Fruit fly (Drosophila melanogaster) whole organism, embryonic: Measurements from ENCODE around the gene Hinfp.

Experiments used
- Ada2b ChIP-seq: fragments of 200-800 bp; sonication (Bioruptor generic); IDR thresholded peaks from 2 replicates; pipeline ENCODE4 v1.3.6; 2022; ENCODE audit warnings: missing biosample characterization, missing genetic modification characterization
- Atf-2 ChIP-seq: fragments of 200-800 bp; sonication (Bioruptor generic); optimal IDR thresholded peaks from 2 replicates; lab custom pipeline; 2016; ENCODE audit warnings: missing biosample characterization, missing genetic modification characterization
- Atf6 ChIP-seq: fragments of 200-800 bp; sonication (Bioruptor generic); IDR thresholded peaks from 2 replicates; pipeline ENCODE4 v1.3.6; 2022; ENCODE audit warnings: missing biosample characterization, missing genetic modification characterization
- B-H2 ChIP-seq: fragments of 200-800 bp; sonication (Bioruptor generic); optimal IDR thresholded peaks from 2 replicates; lab custom pipeline; 2018; ENCODE audit warnings: missing biosample characterization, mild to moderate bottlenecking, missing genetic modification characterization
- Blimp-1 ChIP-seq: fragments of 200-800 bp; sonication (Bioruptor generic); optimal IDR thresholded peaks from 3 replicates; lab custom pipeline; 2018; ENCODE audit warnings: missing biosample characterization, missing genetic modification characterization, mild to moderate bottlenecking, moderate library complexity, missing genetic modification reagents
- CG10321 ChIP-seq: fragments of 200-800 bp; sonication (Bioruptor generic); IDR thresholded peaks from 2 replicates; pipeline ENCODE4 v1.3.6; 2022; ENCODE audit warnings: missing biosample characterization, missing genetic modification characterization
- CG11504 ChIP-seq: fragments of 200-800 bp; sonication (Bioruptor generic); optimal IDR thresholded peaks from 3 replicates; lab custom pipeline; 2019; ENCODE audit warnings: missing biosample characterization, mild to moderate bottlenecking, missing genetic modification characterization, moderate library complexity
- CG13287 ChIP-seq: fragments of 200-800 bp; sonication (Bioruptor generic); IDR thresholded peaks from 2 replicates; pipeline ENCODE4 v1.3.6; 2022; ENCODE audit warnings: missing biosample characterization, missing genetic modification characterization; ENCODE audit not compliant: partially characterized antibody
- CG13894 ChIP-seq: fragments of 200-800 bp; sonication (Bioruptor generic); optimal IDR thresholded peaks from 3 replicates; lab custom pipeline; 2018; ENCODE audit warnings: missing biosample characterization, mild to moderate bottlenecking, missing genetic modification characterization, moderate library complexity
- CG14050 ChIP-seq: fragments of 200-800 bp; sonication (Bioruptor generic); IDR thresholded peaks from 3 replicates; pipeline ENCODE4 v1.3.6; 2022; ENCODE audit warnings: missing biosample characterization, missing genetic modification characterization
- CG14441 ChIP-seq: fragments of 200-800 bp; sonication (Bioruptor generic); IDR thresholded peaks from 2 replicates; pipeline ENCODE4 v1.3.6; 2022; ENCODE audit warnings: missing biosample characterization, missing genetic modification characterization
- CG1602 ChIP-seq: fragments of 200-800 bp; sonication (Bioruptor generic); optimal IDR thresholded peaks from 3 replicates; lab custom pipeline; 2016; ENCODE audit warnings: missing biosample characterization, missing genetic modification characterization
- CG17328 ChIP-seq: fragments of 200-800 bp; sonication (Bioruptor generic); IDR thresholded peaks from 2 replicates; pipeline ENCODE4 v1.3.6; 2022; ENCODE audit warnings: missing biosample characterization, missing genetic modification characterization
- CG1832 ChIP-seq: fragments of 200-800 bp; sonication (Bioruptor generic); optimal IDR thresholded peaks from 2 replicates; lab custom pipeline; 2017; ENCODE audit warnings: missing biosample characterization, mild to moderate bottlenecking, missing genetic modification characterization, inconsistent platforms
- CG18619 ChIP-seq: fragments of 200-800 bp; sonication (Bioruptor generic); optimal IDR thresholded peaks from 3 replicates; lab custom pipeline; 2017; ENCODE audit warnings: missing biosample characterization, mild to moderate bottlenecking, missing genetic modification characterization
- CG18764 ChIP-seq: fragments of 200-800 bp; sonication (Bioruptor generic); optimal IDR thresholded peaks from 3 replicates; lab custom pipeline; 2016; ENCODE audit warnings: missing biosample characterization, missing genetic modification characterization
- CG2116 ChIP-seq: fragments of 200-800 bp; sonication (Bioruptor generic); optimal IDR thresholded peaks from 3 replicates; lab custom pipeline; 2018; ENCODE audit warnings: missing biosample characterization, mild to moderate bottlenecking, missing genetic modification characterization
- CG2202 ChIP-seq: fragments of 200-800 bp; sonication (Bioruptor generic); optimal IDR thresholded peaks from 2 replicates; lab custom pipeline; 2018; ENCODE audit warnings: missing biosample characterization, mild to moderate bottlenecking, missing genetic modification characterization
- CG33557 ChIP-seq: fragments of 200-800 bp; sonication (Bioruptor generic); optimal IDR thresholded peaks from 2 replicates; lab custom pipeline; 2019; ENCODE audit warnings: missing biosample characterization, mild to moderate bottlenecking, missing genetic modification characterization, moderate library complexity
- CG3838 ChIP-seq: fragments of 200-800 bp; sonication (Bioruptor generic); optimal IDR thresholded peaks from 3 replicates; lab custom pipeline; 2016; ENCODE audit warnings: missing biosample characterization, missing genetic modification characterization
- CG3995 ChIP-seq: fragments of 200-800 bp; sonication (Bioruptor generic); optimal IDR thresholded peaks from 3 replicates; lab custom pipeline; 2016; ENCODE audit warnings: missing biosample characterization, missing genetic modification characterization
- CG4820 ChIP-seq: fragments of 200-800 bp; sonication (Bioruptor generic); optimal IDR thresholded peaks from 3 replicates; lab custom pipeline; 2016; ENCODE audit warnings: missing biosample characterization, missing genetic modification characterization
- CG5245 ChIP-seq: fragments of 200-800 bp; sonication (Bioruptor generic); optimal IDR thresholded peaks from 3 replicates; lab custom pipeline; 2016; ENCODE audit warnings: missing biosample characterization, missing genetic modification characterization
- CG6272 ChIP-seq: fragments of 200-800 bp; sonication (Bioruptor generic); IDR thresholded peaks from 2 replicates; pipeline ENCODE4 v1.3.6; 2022; ENCODE audit warnings: missing biosample characterization, missing genetic modification characterization
- CG6854 ChIP-seq: fragments of 200-800 bp; sonication (Bioruptor generic); optimal IDR thresholded peaks from 3 replicates; lab custom pipeline; 2017; ENCODE audit warnings: missing biosample characterization, mild to moderate bottlenecking, missing genetic modification characterization
- CG7839 ChIP-seq: fragments of 200-800 bp; sonication (Bioruptor generic); optimal IDR thresholded peaks from 3 replicates; lab custom pipeline; 2018; ENCODE audit warnings: missing biosample characterization, mild to moderate bottlenecking, missing genetic modification characterization, moderate library complexity
- CG7987 ChIP-seq: fragments of 200-800 bp; sonication (Bioruptor generic); optimal IDR thresholded peaks from 2 replicates; lab custom pipeline; 2018; ENCODE audit warnings: missing biosample characterization, mild to moderate bottlenecking, missing genetic modification characterization, moderate library complexity
- Gug ChIP-seq: fragments of 200-800 bp; sonication (Bioruptor generic); IDR thresholded peaks from 4 replicates; pipeline ENCODE4 v1.3.6; 2022; ENCODE audit warnings: missing biosample characterization, missing genetic modification characterization
- H15 ChIP-seq: fragments of 200-800 bp; sonication (Bioruptor generic); IDR thresholded peaks from 3 replicates; pipeline ENCODE4 v1.3.6; 2022; ENCODE audit warnings: missing biosample characterization, missing genetic modification characterization
- Hr39 ChIP-seq: fragments of >200 bp; optimal IDR thresholded peaks from 2 replicates; lab custom pipeline; 2017
- Med ChIP-seq: fragments of 200-800 bp; sonication (Bioruptor generic); peaks from one replicate; lab custom pipeline; 2016; ENCODE audit warnings: missing biosample characterization, missing genetic modification characterization, mild to moderate bottlenecking, inconsistent platforms, moderate library complexity
- Nf-YA ChIP-seq: fragments of 200-800 bp; sonication (Bioruptor generic); IDR thresholded peaks from 2 replicates; pipeline ENCODE4 v1.3.6; 2022; ENCODE audit warnings: missing biosample characterization, missing genetic modification characterization
- Stat92E ChIP-seq, 3 experiments: fragments of >200 bp in 2 of 3; fragments of 200-800 bp in 1 of 3; sonication (Bioruptor generic) in 1 of 3; optimal IDR thresholded peaks; 2 replicates each; lab custom pipeline; 2017 to 2019; ENCODE audit warnings: missing biosample characterization in 3 of 3, missing genetic modification characterization in 3 of 3, mild to moderate bottlenecking in 1 of 3, moderate library complexity in 1 of 3
- bigmax ChIP-seq: fragments of 200-800 bp; sonication (Bioruptor generic); optimal IDR thresholded peaks from 2 replicates; lab custom pipeline; 2018; ENCODE audit warnings: missing biosample characterization, mild to moderate bottlenecking, missing genetic modification characterization
- crc ChIP-seq: fragments of 200-800 bp; sonication (Bioruptor generic); optimal IDR thresholded peaks from 2 replicates; lab custom pipeline; 2016; ENCODE audit warnings: missing biosample characterization, missing genetic modification characterization
- eyg ChIP-seq: fragments of 200-800 bp; sonication (Bioruptor generic); optimal IDR thresholded peaks from 3 replicates; lab custom pipeline; 2016; ENCODE audit warnings: missing biosample characterization, missing genetic modification characterization
- gcm ChIP-seq: fragments of 200-800 bp; sonication (Bioruptor generic); optimal IDR thresholded peaks from 2 replicates; lab custom pipeline; 2019; ENCODE audit warnings: missing biosample characterization, mild to moderate bottlenecking, missing genetic modification characterization, moderate library complexity
- kah ChIP-seq: fragments of 200-800 bp; sonication (Bioruptor generic); optimal IDR thresholded peaks from 2 replicates; lab custom pipeline; 2018; ENCODE audit warnings: missing biosample characterization, mild to moderate bottlenecking, missing genetic modification characterization
- knrl ChIP-seq: fragments of 200-800 bp; sonication (Bioruptor generic); IDR thresholded peaks from 3 replicates; pipeline ENCODE4 v1.3.6; 2022; ENCODE audit warnings: missing biosample characterization, missing genetic modification characterization; ENCODE audit not compliant: partially characterized antibody
- nau ChIP-seq: fragments of 200-800 bp; sonication (Bioruptor generic); optimal IDR thresholded peaks from 3 replicates; lab custom pipeline; 2017; ENCODE audit warnings: missing biosample characterization, mild to moderate bottlenecking, missing genetic modification characterization, missing genetic modification reagents
- pho ChIP-seq: fragments of 200-800 bp; sonication (Bioruptor generic); optimal IDR thresholded peaks from 2 replicates; lab custom pipeline; 2016; ENCODE audit warnings: missing biosample characterization, missing genetic modification characterization
- pita ChIP-seq: fragments of 200-800 bp; sonication (Bioruptor generic); optimal IDR thresholded peaks from 2 replicates; lab custom pipeline; 2017; ENCODE audit warnings: missing biosample characterization, mild to moderate bottlenecking, missing genetic modification characterization
- pros ChIP-seq: fragments of 200-800 bp; sonication (Bioruptor generic); optimal IDR thresholded peaks from 3 replicates; lab custom pipeline; 2019; ENCODE audit warnings: missing biosample characterization, mild to moderate bottlenecking, missing genetic modification characterization, moderate library complexity
- run ChIP-seq: fragments of 200-800 bp; sonication (Bioruptor generic); optimal IDR thresholded peaks from 3 replicates; lab custom pipeline; 2018; ENCODE audit warnings: missing biosample characterization, mild to moderate bottlenecking, missing genetic modification characterization
- seq ChIP-seq: fragments of 200-800 bp; sonication (Bioruptor generic); IDR thresholded peaks from 2 replicates; pipeline ENCODE4 v1.3.6; 2022; ENCODE audit warnings: missing biosample characterization, missing genetic modification characterization
- slou ChIP-seq: fragments of 200-800 bp; sonication (Bioruptor generic); optimal IDR thresholded peaks from 3 replicates; lab custom pipeline; 2016; ENCODE audit warnings: missing biosample characterization, missing genetic modification characterization
- sr ChIP-seq: fragments of 200-800 bp; sonication (Bioruptor generic); IDR thresholded peaks from 3 replicates; pipeline ENCODE4 v1.3.6; 2022; ENCODE audit warnings: missing biosample characterization, missing genetic modification characterization
- stc ChIP-seq: fragments of 200-800 bp; sonication (Bioruptor generic); IDR thresholded peaks from 2 replicates; pipeline ENCODE4 v1.3.6; 2022; ENCODE audit warnings: missing biosample characterization, missing genetic modification characterization
- tll ChIP-seq, 2 experiments: fragments of 200-800 bp in 1 of 2; fragments of >200 bp in 1 of 2; sonication (Bioruptor generic) in 1 of 2; optimal IDR thresholded peaks; 2 replicates each; lab custom pipeline; 2017 to 2019; ENCODE audit warnings: missing biosample characterization in 2 of 2, missing genetic modification characterization in 2 of 2, mild to moderate bottlenecking in 1 of 2, moderate library complexity in 1 of 2
- wek ChIP-seq: fragments of 200-800 bp; sonication (Bioruptor generic); optimal IDR thresholded peaks from 3 replicates; lab custom pipeline; 2018; ENCODE audit warnings: missing biosample characterization, mild to moderate bottlenecking, missing genetic modification characterization, moderate library complexity
- zen2 ChIP-seq: fragments of 200-800 bp; sonication (Bioruptor generic); IDR thresholded peaks from 3 replicates; pipeline ENCODE4 v1.3.6; 2022; ENCODE audit warnings: missing biosample characterization, missing genetic modification characterization; ENCODE audit not compliant: partially characterized antibody

The Hinfp gene

DNA sequence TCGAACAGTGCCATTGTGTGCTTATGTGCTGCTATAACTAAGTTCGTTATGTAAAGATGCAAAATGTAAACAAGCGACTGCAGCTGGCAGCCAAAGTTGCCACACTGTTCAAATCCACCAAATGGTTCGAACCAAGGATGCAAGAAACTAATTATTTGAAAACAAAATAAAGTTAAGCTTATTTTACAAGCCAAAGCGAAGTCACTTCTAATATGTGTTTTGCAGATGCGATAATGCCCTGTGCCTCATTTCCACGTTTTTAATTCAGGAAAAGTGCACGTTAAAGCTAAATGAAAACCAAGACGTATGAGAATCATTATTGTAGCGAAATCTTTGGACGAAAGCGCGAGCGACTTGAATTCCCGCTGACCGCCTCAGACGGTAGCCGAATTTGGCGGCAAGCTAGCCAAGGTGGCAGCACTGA is 4.2 kb upstream of the Hinfp start, which contains the start of the genes CG13365 and Vsp37A (continued):
- TF ChIP-seq sr (GFP tag; lab: Robert Waterston, UW) (no peak), wek (GFP tag; lab: Kevin White, UChicago) (peak; percentile 25), tll (GFP tag; optimal IDR thresholded peaks at IDR 0.05; lab: Kevin White, UChicago) (peak in 1 of 2 experiments; percentile 80), CG33557 (GFP tag; lab: Kevin White, UChicago) (peak; percentile 34), Ada2b (GFP tag; lab: Robert Waterston, UW) (no peak), CG1602 (GFP tag; lab: Kevin White, UChicago) (peak; percentile 26), knrl (GFP tag; lab: Robert Waterston, UW) (peak; percentile 20; the same call in 1 of the 3 replicates), Nf-YA (GFP tag; lab: Robert Waterston, UW) (peak; percentile 39; the same call in 1 of the 2 replicates), gcm (no peak), zen2 (GFP tag; lab: Robert Waterston, UW) (no peak), Blimp-1 (GFP tag; lab: Kevin White, UChicago) (peak; percentile 30), Atf6 (GFP tag; lab: Robert Waterston, UW) (0 out of 2 replicates have a peak, but pooled peaks have one; percentile 19), nau (no peak), CG4820 (GFP tag; lab: Kevin White, UChicago) (peak; percentile 15), seq (no peak), eyg (no peak), CG3838 (GFP tag; lab: Kevin White, UChicago) (no peak), CG18619 (GFP tag; lab: Kevin White, UChicago) (peak; percentile 4), CG7839 (tag; lab: Kevin White, UChicago) (peak; percentile 45), kah (GFP tag; lab: Kevin White, UChicago) (no peak), CG1832 (GFP tag; lab: Kevin White, UChicago) (no peak), CG11504 (peak; percentile 51), stc (GFP tag; lab: Robert Waterston, UW) (no peak), CG3995 (GFP tag; lab: Kevin White, UChicago) (peak; percentile 74), pho (GFP tag; lab: Kevin White, UChicago) (peak; percentile 49), CG14050 (GFP tag; lab: Robert Waterston, UW) (no peak), slou (GFP tag; lab: Kevin White, UChicago) (peak; percentile 7), CG2116 (peak; percentile 39), CG18764 (GFP tag; lab: Kevin White, UChicago) (peak; percentile 4), crc (GFP tag; lab: Kevin White, UChicago) (no peak), CG17328 (GFP tag; lab: Robert Waterston, UW) (peak; percentile 37; the same call in 1 of the 2 replicates), CG5245 (GFP tag; lab: Kevin White, UChicago) (no peak), B-H2 (peak; percentile 41), H15 (GFP tag; lab: Robert Waterston, UW) (no peak), run (no peak), Gug (GFP tag; lab: Robert Waterston, UW) (no peak), CG2202 (tag; lab: Kevin White, UChicago) (no peak), Atf-2 (peak; percentile 47), Stat92E (GFP tag; optimal IDR thresholded peaks at IDR 0.05; lab: Kevin White, UChicago) (no peak), CG13287 (GFP tag; lab: Robert Waterston, UW) (no peak), CG6854 (GFP tag; lab: Kevin White, UChicago) (no peak), pita (GFP tag; lab: Kevin White, UChicago) (peak; percentile 45), Med (GFP tag; lab: Kevin White, UChicago) (peak; percentile 88), CG7987 (no peak), CG10321 (no peak), pros (GFP tag; lab: Kevin White, UChicago) (no peak), CG6272 (no peak), CG13894 (tag; lab: Kevin White, UChicago) (peak; percentile 40), CG14441 (GFP tag; lab: Robert Waterston, UW) (no peak; the same call in 1 of the 2 replicates), Hr39 (no peak), bigmax (GFP tag; lab: Kevin White, UChicago) (no peak)
